Worm (Caenorhabditis elegans) whole organism, midembryonic: Measurements from ENCODE around the gene prde-1.

ENCODE experiments used
- T22C8.4 ChIP-seq: fragments of 200-800 bp; sonication (Bioruptor generic); IDR thresholded peaks from 2 replicates; pipeline ENCODE4 v1.3.6; 2022; ENCODE audit warnings: missing genetic modification characterization, missing compliant biosample characterization
- cog-1 ChIP-seq: sonication (generic microtip); optimal IDR thresholded peaks from 2 replicates; lab custom pipeline; 2016; ENCODE audit warnings: missing genetic modification characterization, missing compliant biosample characterization
- flt-1 ChIP-seq: fragments of 200-800 bp; sonication (Bioruptor generic); IDR thresholded peaks from 2 replicates; pipeline ENCODE4 v1.3.6; 2022; ENCODE audit warnings: missing genetic modification characterization, missing compliant biosample characterization
- klf-2 ChIP-seq: fragments of 200-800 bp; sonication (Bioruptor generic); conservative IDR thresholded peaks from 2 replicates; pipeline ENCODE4 v1.3.6; 2022; ENCODE audit warnings: missing genetic modification reagents, missing genetic modification characterization, missing compliant biosample characterization
- med-1 ChIP-seq: sonication (generic microtip); optimal IDR thresholded peaks from 2 replicates; lab custom pipeline; 2017; ENCODE audit warnings: missing genetic modification characterization, mild to moderate bottlenecking, missing compliant biosample characterization, antibody characterized with exemption, missing genetic modification reagents; ENCODE audit not compliant: insufficient read depth
- ref-1 ChIP-seq: fragments of 200-800 bp; sonication (Bioruptor generic); conservative IDR thresholded peaks from 2 replicates; pipeline ENCODE4 v1.3.6; 2022; ENCODE audit warnings: missing genetic modification reagents, missing genetic modification characterization, missing compliant biosample characterization
- tab-1 ChIP-seq: fragments of 200-800 bp; sonication (Bioruptor generic); IDR thresholded peaks from 2 replicates; pipeline ENCODE4 v1.3.6; 2022; ENCODE audit warnings: missing genetic modification characterization, missing compliant biosample characterization
- ztf-23 ChIP-seq: fragments of 200-800 bp; sonication (Bioruptor generic); IDR thresholded peaks from 2 replicates; pipeline ENCODE4 v1.3.6; 2022; ENCODE audit warnings: missing genetic modification reagents, missing genetic modification characterization, missing compliant biosample characterization
- ztf-29 ChIP-seq: fragments of 200-800 bp; sonication (Bioruptor generic); IDR thresholded peaks from 2 replicates; pipeline ENCODE4 v1.3.6; 2022; ENCODE audit warnings: missing genetic modification reagents, missing genetic modification characterization, missing compliant biosample characterization

ce11 chrV:15519845-15520244 is 18.2 kb upstream of the prde-1 start:
- TF ChIP-seq flt-1 (no peak), med-1 (GFP tag; lab: Kevin White, UChicago) (no peak), ref-1 (GFP tag; lab: Robert Waterston, UW) (no peak), cog-1 (tag; lab: Kevin White, UChicago) (no peak), ztf-23 (GFP tag; lab: Robert Waterston, UW) (no peak), tab-1 (GFP tag; lab: Robert Waterston, UW) (no peak), klf-2 (GFP tag; lab: Robert Waterston, UW) (no peak), T22C8.4 (GFP tag; lab: Robert Waterston, UW) (no peak), ztf-29 (GFP tag; lab: Robert Waterston, UW) (no peak)
